Fruit fly (Drosophila melanogaster) whole organism, embryonic: ENCODE measurements around the gene CG13409.

Source experiments
- Aef1 ChIP-seq: fragments of 200-800 bp; sonication (Bioruptor generic); IDR thresholded peaks from 3 replicates; pipeline ENCODE4 v1.3.6; 2022; ENCODE audit warnings: missing biosample characterization, missing genetic modification characterization
- Awh ChIP-seq: fragments of 200-800 bp; sonication (Bioruptor generic); IDR thresholded peaks from 2 replicates; pipeline ENCODE4, ENCODE4 v1.3.6; 2022; ENCODE audit warnings: missing biosample characterization, missing genetic modification characterization
- Blimp-1 ChIP-seq: fragments of 200-800 bp; sonication (Bioruptor generic); optimal IDR thresholded peaks from 3 replicates; lab custom pipeline; 2018; ENCODE audit warnings: missing biosample characterization, missing genetic modification characterization, mild to moderate bottlenecking, moderate library complexity, missing genetic modification reagents
- CG10267 ChIP-seq: fragments of 200-800 bp; sonication (Bioruptor generic); optimal IDR thresholded peaks from 2 replicates; lab custom pipeline; 2018; ENCODE audit warnings: missing biosample characterization, mild to moderate bottlenecking, missing genetic modification characterization, moderate library complexity
- CG10274 ChIP-seq: fragments of 200-800 bp; sonication (Bioruptor generic); optimal IDR thresholded peaks from 3 replicates; lab custom pipeline; 2017; ENCODE audit warnings: missing biosample characterization, mild to moderate bottlenecking, missing genetic modification characterization
- CG10543 ChIP-seq: fragments of 200-800 bp; sonication (Bioruptor generic); optimal IDR thresholded peaks from 3 replicates; lab custom pipeline; 2017; ENCODE audit warnings: missing biosample characterization, mild to moderate bottlenecking, missing genetic modification characterization, moderate library complexity
- CG10979 ChIP-seq: fragments of 200-800 bp; sonication (Bioruptor generic); optimal IDR thresholded peaks from 2 replicates; lab custom pipeline; 2018; ENCODE audit warnings: missing biosample characterization, mild to moderate bottlenecking, missing genetic modification characterization, moderate library complexity
- CG11247 ChIP-seq: fragments of 200-800 bp; sonication (Bioruptor generic); IDR thresholded peaks from 2 replicates; pipeline ENCODE4 v1.3.6; 2022; ENCODE audit warnings: missing biosample characterization, missing genetic modification characterization
- CG11560 ChIP-seq: fragments of 200-800 bp; sonication (Bioruptor generic); IDR thresholded peaks from 3 replicates; pipeline ENCODE4 v1.3.6; 2022; ENCODE audit warnings: missing biosample characterization, missing genetic modification characterization
- CG12071 ChIP-seq: fragments of 200-800 bp; sonication (Bioruptor generic); optimal IDR thresholded peaks from 3 replicates; lab custom pipeline; 2018; ENCODE audit warnings: missing biosample characterization, mild to moderate bottlenecking, missing genetic modification characterization
- CG12299 ChIP-seq: fragments of 200-800 bp; sonication (Bioruptor generic); optimal IDR thresholded peaks from 2 replicates; lab custom pipeline; 2018; ENCODE audit warnings: missing biosample characterization, mild to moderate bottlenecking, missing genetic modification characterization
- CG14860 ChIP-seq: fragments of 200-800 bp; sonication (Bioruptor generic); IDR thresholded peaks from 3 replicates; pipeline ENCODE4 v1.3.6; 2022; ENCODE audit warnings: missing biosample characterization, missing genetic modification characterization; ENCODE audit not compliant: partially characterized antibody
- CG1529 ChIP-seq: fragments of 200-800 bp; sonication (Bioruptor generic); optimal IDR thresholded peaks from 3 replicates; lab custom pipeline; 2018; ENCODE audit warnings: missing biosample characterization, missing genetic modification characterization
- CG2199 ChIP-seq: fragments of 200-800 bp; sonication (Bioruptor generic); IDR thresholded peaks from 3 replicates; pipeline ENCODE4 v1.3.6; 2022; ENCODE audit warnings: missing biosample characterization, missing genetic modification characterization
- CG2202 ChIP-seq: fragments of 200-800 bp; sonication (Bioruptor generic); optimal IDR thresholded peaks from 2 replicates; lab custom pipeline; 2018; ENCODE audit warnings: missing biosample characterization, mild to moderate bottlenecking, missing genetic modification characterization
- CG2678 ChIP-seq: fragments of 200-800 bp; sonication (Bioruptor generic); optimal IDR thresholded peaks from 3 replicates; lab custom pipeline; 2019; ENCODE audit warnings: missing biosample characterization, mild to moderate bottlenecking, missing genetic modification characterization, moderate library complexity
- CG2712 ChIP-seq: fragments of 200-800 bp; optimal IDR thresholded peaks from 3 replicates; lab custom pipeline; 2019; ENCODE audit warnings: missing biosample characterization, mild to moderate bottlenecking, missing genetic modification characterization, moderate library complexity
- CG5245 ChIP-seq: fragments of 200-800 bp; sonication (Bioruptor generic); optimal IDR thresholded peaks from 3 replicates; lab custom pipeline; 2016; ENCODE audit warnings: missing biosample characterization, missing genetic modification characterization
- CG6791 ChIP-seq: fragments of 200-800 bp; sonication (Bioruptor generic); IDR thresholded peaks from 3 replicates; pipeline ENCODE4 v1.3.6; 2022; ENCODE audit warnings: missing biosample characterization, missing genetic modification characterization; ENCODE audit not compliant: partially characterized antibody
- CG6813 ChIP-seq: fragments of 200-800 bp; sonication (Bioruptor generic); optimal IDR thresholded peaks from 2 replicates; lab custom pipeline; 2017; ENCODE audit warnings: missing biosample characterization, missing genetic modification characterization, mild to moderate bottlenecking, moderate library complexity, missing genetic modification reagents
- CG9797 ChIP-seq: fragments of 200-800 bp; sonication (Bioruptor generic); optimal IDR thresholded peaks from 3 replicates; lab custom pipeline; 2018; ENCODE audit warnings: missing biosample characterization, mild to moderate bottlenecking, missing genetic modification characterization
- CG9932 ChIP-seq: fragments of 200-800 bp; sonication (Bioruptor generic); IDR thresholded peaks from 2 replicates; pipeline ENCODE4 v1.3.6; 2022; ENCODE audit warnings: missing biosample characterization, missing genetic modification characterization
- CkIIα-i1 ChIP-seq: fragments of 200-800 bp; sonication (Bioruptor generic); IDR thresholded peaks from 2 replicates; pipeline ENCODE4 v1.3.6; 2022; ENCODE audit warnings: missing biosample characterization, missing genetic modification characterization
- Hmr ChIP-seq: fragments of 200-800 bp; sonication (Bioruptor generic); optimal IDR thresholded peaks from 3 replicates; lab custom pipeline; 2017; ENCODE audit warnings: mild to moderate bottlenecking, missing biosample characterization, missing genetic modification reagents, missing genetic modification characterization
- Lpt ChIP-seq: fragments of >200 bp; optimal IDR thresholded peaks from 2 replicates; lab custom pipeline; 2018; ENCODE audit warnings: missing biosample characterization, missing genetic modification characterization
- Med ChIP-seq: fragments of 200-800 bp; sonication (Bioruptor generic); peaks from one replicate; lab custom pipeline; 2016; ENCODE audit warnings: missing biosample characterization, missing genetic modification characterization, mild to moderate bottlenecking, inconsistent platforms, moderate library complexity
- Meics ChIP-seq: fragments of 200-800 bp; sonication (Bioruptor generic); optimal IDR thresholded peaks from 2 replicates; lab custom pipeline; 2017; ENCODE audit warnings: missing biosample characterization, mild to moderate bottlenecking, missing genetic modification characterization
- Pdp1 ChIP-seq, 2 experiments: fragments of 200-800 bp; sonication (Bioruptor generic); optimal IDR thresholded peaks; 3 replicates each; lab custom pipeline; 2016; ENCODE audit warnings: missing biosample characterization in 2 of 2, missing genetic modification characterization in 2 of 2, mild to moderate bottlenecking in 1 of 2, moderate library complexity in 1 of 2
- Spps ChIP-seq: fragments of 200-800 bp; sonication (Bioruptor generic); optimal IDR thresholded peaks from 2 replicates; lab custom pipeline; 2018; ENCODE audit warnings: missing biosample characterization, mild to moderate bottlenecking, missing genetic modification characterization
- ac ChIP-seq: fragments of 200-800 bp; sonication (Bioruptor generic); optimal IDR thresholded peaks from 3 replicates; lab custom pipeline; 2017; ENCODE audit warnings: missing biosample characterization, mild to moderate bottlenecking, missing genetic modification characterization
- ara ChIP-seq: fragments of 200-800 bp; sonication (Bioruptor generic); IDR thresholded peaks from 2 replicates; pipeline ENCODE4 v1.3.6; 2022; ENCODE audit warnings: missing biosample characterization, missing genetic modification characterization
- az2 ChIP-seq: fragments of 200-800 bp; sonication (Bioruptor generic); optimal IDR thresholded peaks from 3 replicates; lab custom pipeline; 2016; ENCODE audit warnings: missing biosample characterization, missing genetic modification characterization
- bsh ChIP-seq, 2 experiments: fragments of 200-800 bp; sonication (Bioruptor generic); optimal IDR thresholded peaks; 2 replicates each; lab custom pipeline; 2017 to 2018; ENCODE audit warnings: mild to moderate bottlenecking in 2 of 2, missing biosample characterization in 2 of 2, missing genetic modification characterization in 2 of 2, moderate library complexity in 1 of 2
- chm ChIP-seq: fragments of 200-800 bp; sonication (Bioruptor generic); IDR thresholded peaks from 2 replicates; pipeline ENCODE4 v1.3.6; 2022; ENCODE audit warnings: missing biosample characterization, missing genetic modification characterization
- ci ChIP-seq: fragments of 200-800 bp; sonication (Bioruptor generic); IDR thresholded peaks from 3 replicates; pipeline ENCODE4 v1.3.6; 2022; ENCODE audit warnings: missing biosample characterization, missing genetic modification characterization
- crol ChIP-seq: fragments of 200-800 bp; sonication (Bioruptor generic); IDR thresholded peaks from 2 replicates; pipeline ENCODE4 v1.3.6; 2022; ENCODE audit warnings: missing biosample characterization, missing genetic modification characterization
- dimm ChIP-seq: fragments of 200-800 bp; sonication (Bioruptor generic); IDR thresholded peaks from 2 replicates; pipeline ENCODE4 v1.3.6; 2022; ENCODE audit warnings: missing biosample characterization, missing genetic modification characterization
- fd64A ChIP-seq: fragments of 200-800 bp; sonication (Bioruptor generic); optimal IDR thresholded peaks from 3 replicates; lab custom pipeline; 2018; ENCODE audit warnings: missing biosample characterization, mild to moderate bottlenecking, missing genetic modification characterization
- grn ChIP-seq: fragments of 200-800 bp; sonication (Bioruptor generic); optimal IDR thresholded peaks from 3 replicates; lab custom pipeline; 2017; ENCODE audit warnings: missing biosample characterization, missing genetic modification characterization
- gro ChIP-seq: fragments of 200-800 bp; sonication (Bioruptor generic); optimal IDR thresholded peaks from 2 replicates; lab custom pipeline; 2016; ENCODE audit warnings: missing biosample characterization, missing genetic modification characterization
- h ChIP-seq: fragments of >200 bp; optimal IDR thresholded peaks from 2 replicates; lab custom pipeline; 2017
- hb ChIP-seq: fragments of 200-800 bp; sonication (Bioruptor generic); IDR thresholded peaks from 3 replicates; pipeline ENCODE4 v1.3.6; 2022; ENCODE audit warnings: missing biosample characterization, missing genetic modification characterization; ENCODE audit not compliant: partially characterized antibody
- insv ChIP-seq, 2 experiments: fragments of 200-800 bp; sonication (Bioruptor generic); optimal IDR thresholded peaks; 3 replicates each; lab custom pipeline; 2016 to 2018; ENCODE audit warnings: missing biosample characterization in 2 of 2, missing genetic modification characterization in 2 of 2
- nau ChIP-seq: fragments of 200-800 bp; sonication (Bioruptor generic); optimal IDR thresholded peaks from 3 replicates; lab custom pipeline; 2017; ENCODE audit warnings: missing biosample characterization, mild to moderate bottlenecking, missing genetic modification characterization, missing genetic modification reagents
- peb ChIP-seq: fragments of 200-800 bp; sonication (Bioruptor generic); IDR thresholded peaks from 2 replicates; pipeline ENCODE4 v1.3.6; 2022; ENCODE audit warnings: missing biosample characterization, missing genetic modification characterization
- run ChIP-seq: fragments of 200-800 bp; sonication (Bioruptor generic); optimal IDR thresholded peaks from 3 replicates; lab custom pipeline; 2018; ENCODE audit warnings: missing biosample characterization, mild to moderate bottlenecking, missing genetic modification characterization
- sens ChIP-seq: fragments of 200-800 bp; sonication (Bioruptor generic); peaks from one replicate; lab custom pipeline; 2016; ENCODE audit warnings: missing biosample characterization, missing genetic modification characterization
- shn ChIP-seq: fragments of 200-800 bp; sonication (Bioruptor generic); optimal IDR thresholded peaks from 3 replicates; lab custom pipeline; 2016; ENCODE audit warnings: missing biosample characterization, missing genetic modification characterization
- sr ChIP-seq: fragments of 200-800 bp; sonication (Bioruptor generic); IDR thresholded peaks from 3 replicates; pipeline ENCODE4 v1.3.6; 2022; ENCODE audit warnings: missing biosample characterization, missing genetic modification characterization
- zfh1 ChIP-seq: fragments of 200-800 bp; sonication (Bioruptor generic); IDR thresholded peaks from 3 replicates; pipeline ENCODE4 v1.3.6; 2022; ENCODE audit warnings: missing biosample characterization, missing genetic modification characterization

Gene CG13409

DNA sequence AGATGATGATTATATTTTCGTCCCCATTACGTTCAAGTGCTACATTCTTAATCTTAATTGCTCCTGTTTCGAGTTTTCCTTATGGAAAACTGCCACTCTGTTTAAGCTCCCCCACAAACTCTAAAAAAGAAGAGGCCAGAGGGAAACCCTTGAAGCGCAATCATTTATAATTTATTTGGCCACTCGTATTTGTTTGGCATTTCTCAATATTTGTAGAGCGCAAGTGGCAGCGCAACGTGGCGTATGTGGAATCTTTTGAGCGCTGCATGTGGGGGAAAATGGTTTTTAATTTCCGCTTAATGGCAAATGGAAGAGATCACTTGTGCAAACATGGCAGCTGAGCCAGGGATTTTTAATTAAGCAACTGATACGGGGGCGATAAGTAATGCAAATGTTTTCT is 35.5 kb upstream of the CG13409 start:
- TF ChIP-seq bsh (GFP tag; optimal IDR thresholded peaks at IDR 0.05; lab: Kevin White, UChicago) (peak in 1 of 2 experiments; percentile 6), CG12071 (GFP tag; lab: Kevin White, UChicago) (peak; percentile 54), sens (GFP tag; lab: Kevin White, UChicago) (peak; percentile 77), CG6813 (GFP tag; lab: Kevin White, UChicago) (peak; percentile 13), Meics (GFP tag; lab: Kevin White, UChicago) (no peak), Awh (GFP tag; lab: Robert Waterston, UW) (0 out of 2 replicates have a peak, but pooled peaks have one; percentile 15), CG5245 (GFP tag; lab: Kevin White, UChicago) (no peak), fd64A (GFP tag; lab: Kevin White, UChicago) (peak; percentile 12), CG10267 (tag; lab: Kevin White, UChicago) (no peak)

DNA sequence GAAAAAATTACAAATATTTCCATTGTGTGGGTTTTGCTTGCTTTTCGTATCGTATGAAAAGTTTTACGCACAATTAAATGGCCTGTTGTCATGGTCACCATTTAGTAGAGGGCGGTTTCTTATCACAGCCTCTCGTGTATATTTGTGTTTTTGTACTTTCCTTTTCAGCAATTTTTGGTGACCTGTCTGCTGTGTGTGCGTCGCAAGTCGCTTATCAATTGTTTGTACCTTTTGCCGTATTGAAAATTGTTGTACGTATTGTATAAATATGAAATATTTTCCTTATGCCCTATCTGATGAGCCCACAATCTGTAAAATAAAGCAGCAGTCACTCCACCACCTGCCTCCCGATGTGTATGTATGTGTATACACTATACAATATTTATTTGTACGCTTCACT is 34.7 kb upstream of the CG13409 start:
- TF ChIP-seq CG10274 (GFP tag; lab: Kevin White, UChicago) = peak; percentile 23
- TF ChIP-seq hb (GFP tag; lab: Robert Waterston, UW) = no peak
- peak; percentile 16 for TF ChIP-seq Spps (tag; lab: Kevin White, UChicago)
- TF ChIP-seq CG10979 = no peak
- no peak for TF ChIP-seq peb (GFP tag; lab: Robert Waterston, UW)
- no peak for TF ChIP-seq run
- TF ChIP-seq CG2712 = peak; percentile 7
- TF ChIP-seq Pdp1 (GFP tag; optimal IDR thresholded peaks at IDR 0.05; lab: Kevin White, UChicago) = peak in 1 of 2 experiments; percentile 11
- TF ChIP-seq crol (GFP tag; lab: Robert Waterston, UW) = no peak
- TF ChIP-seq CG10543 = no peak
- no peak for TF ChIP-seq az2
- peak; percentile 8 for TF ChIP-seq Blimp-1 (GFP tag; lab: Kevin White, UChicago)
- no peak for TF ChIP-seq gro (GFP tag; lab: Kevin White, UChicago)
- no peak for TF ChIP-seq ci (GFP tag; lab: Robert Waterston, UW)
- TF ChIP-seq Aef1 (GFP tag; lab: Robert Waterston, UW) = no peak
- peak; percentile 14 for TF ChIP-seq CG2202 (tag; lab: Kevin White, UChicago)
- no peak for TF ChIP-seq CG2678 (tag; lab: Kevin White, UChicago)
- TF ChIP-seq ac (GFP tag; lab: Kevin White, UChicago) = no peak
- TF ChIP-seq zfh1 (GFP tag; lab: Robert Waterston, UW) = no peak
- TF ChIP-seq CG14860 (GFP tag; lab: Robert Waterston, UW) = no peak
- no peak for TF ChIP-seq CG9932
- no peak for TF ChIP-seq ara
- TF ChIP-seq bsh (GFP tag; optimal IDR thresholded peaks at IDR 0.05; lab: Kevin White, UChicago) = peak in 1 of 2 experiments; percentile 3
- no peak for TF ChIP-seq shn (GFP tag; lab: Kevin White, UChicago)
- no peak for TF ChIP-seq CG11560
- no peak for TF ChIP-seq CG1529 (GFP tag; lab: Kevin White, UChicago)
- TF ChIP-seq insv (GFP tag; optimal IDR thresholded peaks at IDR 0.05; lab: Kevin White, UChicago) = no peak
- TF ChIP-seq dimm (GFP tag; lab: Robert Waterston, UW) = no peak
- no peak for TF ChIP-seq Lpt (GFP tag; lab: Kevin White, UChicago)
- TF ChIP-seq nau (GFP tag; lab: Kevin White, UChicago) = no peak
- TF ChIP-seq chm (GFP tag; lab: Robert Waterston, UW) = peak; percentile 38; the same call in 1 of the 2 replicates
- TF ChIP-seq CG11247 = no peak
- no peak for TF ChIP-seq h (lab: Kevin White, UChicago)
- TF ChIP-seq CG9797 = no peak
- TF ChIP-seq CkIIα-i1 (GFP tag; lab: Robert Waterston, UW) = no peak
- no peak for TF ChIP-seq CG6791 (GFP tag; lab: Robert Waterston, UW)
- no peak for TF ChIP-seq CG12299 (tag; lab: Kevin White, UChicago)
- TF ChIP-seq Hmr (GFP tag; lab: Kevin White, UChicago) = no peak
- TF ChIP-seq sr = no peak
- TF ChIP-seq CG2199 (GFP tag; lab: Robert Waterston, UW) = 0 out of 3 replicates have a peak, but pooled peaks have one; percentile 46
- TF ChIP-seq fd64A (GFP tag; lab: Kevin White, UChicago) = peak; percentile 14
- TF ChIP-seq grn (GFP tag; lab: Kevin White, UChicago) = peak; percentile 2
- TF ChIP-seq Med (GFP tag; lab: Kevin White, UChicago) = peak; percentile 12
